Worm (Caenorhabditis elegans) whole organism, late embryonic: Measurements from ENCODE around the gene W01D2.6.

Experiments
- C38D4.7 ChIP-seq: fragments of 200-800 bp; sonication (Bioruptor generic); optimal IDR thresholded peaks from 2 replicates; lab custom pipeline; 2018; ENCODE audit warnings: mild to moderate bottlenecking, missing genetic modification characterization, moderate library complexity, missing compliant biosample characterization
- ahr-1 ChIP-seq: sonication (generic microtip); optimal IDR thresholded peaks from 2 replicates; lab custom pipeline; 2016; ENCODE audit warnings: missing genetic modification characterization, missing compliant biosample characterization
- ama-1 ChIP-seq: fragments of 150-350 bp; optimal IDR thresholded peaks from 2 replicates; lab custom pipeline; 2014
- ceh-24 ChIP-seq: sonication (generic microtip); optimal IDR thresholded peaks from 2 replicates; lab custom pipeline; 2016; ENCODE audit warnings: mild to moderate bottlenecking, missing genetic modification characterization, missing compliant biosample characterization
- ceh-45 ChIP-seq: fragments of 200-800 bp; sonication (Bioruptor generic); IDR thresholded peaks from 2 replicates; pipeline ENCODE4 v1.3.6; 2022; ENCODE audit warnings: missing genetic modification reagents, missing genetic modification characterization, missing compliant biosample characterization
- dmd-4 ChIP-seq: sonication (generic microtip); optimal IDR thresholded peaks from 2 replicates; lab custom pipeline; 2016; ENCODE audit warnings: borderline replicate concordance, missing genetic modification characterization, missing compliant biosample characterization
- elt-2 ChIP-seq: sonication (generic microtip); optimal IDR thresholded peaks from 2 replicates; lab custom pipeline; 2016; ENCODE audit warnings: missing genetic modification reagents, missing genetic modification characterization, missing compliant biosample characterization
- fkh-10 ChIP-seq: fragments of 150-350 bp; optimal IDR thresholded peaks from 2 replicates; lab custom pipeline; 2014; ENCODE audit warnings: missing biosample characterization, missing genetic modification reagents, missing genetic modification characterization
- lim-6 ChIP-seq: sonication (generic microtip); optimal IDR thresholded peaks from 2 replicates; lab custom pipeline; 2016; ENCODE audit warnings: missing genetic modification characterization, missing compliant biosample characterization
- pag-3 ChIP-seq: sonication (generic microtip); optimal IDR thresholded peaks from 2 replicates; lab custom pipeline; 2016; ENCODE audit warnings: missing compliant biosample characterization, missing genetic modification characterization, borderline replicate concordance
- pha-4 ChIP-seq: fragments of 150-350 bp; optimal IDR thresholded peaks from 2 replicates; lab custom pipeline; 2018; ENCODE audit warnings: missing biosample characterization, missing genetic modification reagents, missing genetic modification characterization
- pqm-1 ChIP-seq: sonication (generic microtip); optimal IDR thresholded peaks from 2 replicates; lab custom pipeline; 2016; ENCODE audit warnings: missing genetic modification characterization, missing compliant biosample characterization
- tbx-2 ChIP-seq: sonication (generic microtip); optimal IDR thresholded peaks from 2 replicates; lab custom pipeline; 2016; ENCODE audit warnings: missing genetic modification characterization, missing compliant biosample characterization
- zip-5 ChIP-seq: sonication (generic microtip); optimal IDR thresholded peaks from 2 replicates; lab custom pipeline; 2016; ENCODE audit warnings: missing genetic modification characterization, missing compliant biosample characterization

- TF ChIP-seq ahr-1 (tag; lab: Kevin White, UChicago) (no peak), lim-6 (tag; lab: Kevin White, UChicago) (no peak), ama-1 (no peak), zip-5 (tag; lab: Kevin White, UChicago) (no peak), tbx-2 (tag; lab: Kevin White, UChicago) (no peak), dmd-4 (tag; lab: Kevin White, UChicago) (no peak), fkh-10 (GFP tag; lab: Kevin White, UChicago) (no peak), elt-2 (tag; lab: Kevin White, UChicago) (no peak), C38D4.7 (no peak), pha-4 (tag; lab: Kevin White, UChicago) (no peak), ceh-24 (tag; lab: Kevin White, UChicago) (no peak), pag-3 (no peak), pqm-1 (tag; lab: Kevin White, UChicago) (no peak), ceh-45 (no peak)
These were observed 28.9 kb upstream of the W01D2.6 start for ce11 chrII:14779851-14780250.
